Worm (Caenorhabditis elegans) whole organism, mixed stage, embryonic: Measurements from ENCODE around the gene dcs-1.

Experiments
- blmp-1 ChIP-seq: fragments of 150-350 bp; optimal IDR thresholded peaks from 2 replicates; lab custom pipeline; 2014; ENCODE audit warnings: missing biosample characterization, missing genetic modification characterization
- ces-1 ChIP-seq: fragments of 150-350 bp; optimal IDR thresholded peaks from 2 replicates; lab custom pipeline; 2014; ENCODE audit warnings: missing biosample characterization, missing genetic modification reagents, missing genetic modification characterization
- nhr-12 ChIP-seq: fragments of 150-350 bp; optimal IDR thresholded peaks from 2 replicates; lab custom pipeline; 2014; ENCODE audit warnings: missing biosample characterization, missing genetic modification characterization
- nhr-2 ChIP-seq: fragments of 150-350 bp; optimal IDR thresholded peaks from 2 replicates; lab custom pipeline; 2014; ENCODE audit warnings: missing biosample characterization, missing genetic modification characterization
- sptf-1 ChIP-seq: sonication (generic microtip); optimal IDR thresholded peaks from 2 replicates; lab custom pipeline; 2017; ENCODE audit warnings: mild to moderate bottlenecking, missing genetic modification characterization, moderate library complexity, missing compliant biosample characterization
- unc-62 ChIP-seq: fragments of 150-350 bp; optimal IDR thresholded peaks from 2 replicates; lab custom pipeline; 2014; ENCODE audit warnings: missing biosample characterization, missing genetic modification reagents, missing genetic modification characterization
- ztf-11 ChIP-seq: fragments of 150-350 bp; optimal IDR thresholded peaks from 2 replicates; lab custom pipeline; 2014; ENCODE audit warnings: missing biosample characterization, missing genetic modification characterization

DNA sequence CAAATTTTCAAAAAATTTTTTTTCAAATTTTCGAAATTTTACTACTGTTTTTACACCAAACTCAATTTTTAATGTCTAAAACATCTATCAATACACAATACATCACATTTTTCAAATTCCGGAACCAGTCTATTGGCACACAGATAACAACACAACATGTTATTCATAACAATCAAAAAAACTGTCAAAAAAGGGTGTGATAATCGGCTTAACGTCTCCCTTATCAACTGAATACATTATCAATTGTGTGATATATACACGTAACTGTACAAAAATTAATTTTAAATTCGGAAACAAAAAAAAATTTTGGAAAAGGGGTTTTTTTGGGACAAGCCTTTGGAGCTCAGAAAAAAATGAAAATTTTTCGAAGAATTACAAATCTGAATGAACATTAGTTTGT, 16.2 kb downstream of the dcs-1 start:
- TF ChIP-seq sptf-1 (tag; lab: Kevin White, UChicago) (no peak), nhr-2 (tag; lab: Kevin White, UChicago) (no peak), nhr-12 (tag; lab: Kevin White, UChicago) (no peak), ces-1 (GFP tag; lab: Kevin White, UChicago) (no peak), unc-62 (GFP tag; lab: Kevin White, UChicago) (no peak), ztf-11 (tag; lab: Kevin White, UChicago) (no peak), blmp-1 (tag; lab: Kevin White, UChicago) (no peak)
